Fruit fly (Drosophila melanogaster) whole organism, embryonic: ENCODE results near the gene CG31797.

Experiments
- Atf3 ChIP-seq: fragments of 200-800 bp; sonication (Bioruptor generic); optimal IDR thresholded peaks from 3 replicates; lab custom pipeline; 2016; ENCODE audit warnings: missing biosample characterization, missing genetic modification characterization
- CG10959 ChIP-seq: fragments of 200-800 bp; sonication (Bioruptor generic); IDR thresholded peaks from 2 replicates; pipeline ENCODE4 v1.3.6; 2022; ENCODE audit warnings: missing biosample characterization, missing genetic modification characterization
- CG11093 ChIP-seq: fragments of 200-800 bp; sonication (Bioruptor generic); IDR thresholded peaks from 3 replicates; pipeline ENCODE4 v1.3.6; 2022; ENCODE audit warnings: missing biosample characterization, missing genetic modification characterization
- CG13775 ChIP-seq: fragments of 200-800 bp; sonication (Bioruptor generic); optimal IDR thresholded peaks from 3 replicates; lab custom pipeline; 2017; ENCODE audit warnings: missing biosample characterization, mild to moderate bottlenecking, missing genetic modification characterization
- CG14050 ChIP-seq: fragments of 200-800 bp; sonication (Bioruptor generic); IDR thresholded peaks from 3 replicates; pipeline ENCODE4 v1.3.6; 2022; ENCODE audit warnings: missing biosample characterization, missing genetic modification characterization
- CG14667 ChIP-seq: fragments of 200-800 bp; sonication (Bioruptor generic); IDR thresholded peaks from 2 replicates; pipeline ENCODE4 v1.3.6; 2022; ENCODE audit warnings: missing biosample characterization, missing genetic modification characterization
- CG14965 ChIP-seq: fragments of 200-800 bp; sonication (Bioruptor generic); optimal IDR thresholded peaks from 2 replicates; lab custom pipeline; 2016; ENCODE audit warnings: missing biosample characterization, missing genetic modification characterization, borderline replicate concordance
- CG17359 ChIP-seq: fragments of 200-800 bp; sonication (Bioruptor generic); optimal IDR thresholded peaks from 3 replicates; lab custom pipeline; 2018; ENCODE audit warnings: missing biosample characterization, mild to moderate bottlenecking, missing genetic modification characterization, moderate library complexity
- CG1832 ChIP-seq: fragments of 200-800 bp; sonication (Bioruptor generic); optimal IDR thresholded peaks from 2 replicates; lab custom pipeline; 2017; ENCODE audit warnings: missing biosample characterization, mild to moderate bottlenecking, missing genetic modification characterization, inconsistent platforms
- CG5953 ChIP-seq: fragments of 200-800 bp; sonication (Bioruptor generic); IDR thresholded peaks from 2 replicates; pipeline ENCODE4 v1.3.6; 2022; ENCODE audit warnings: missing biosample characterization, missing genetic modification characterization
- CG6654 ChIP-seq: fragments of 200-800 bp; sonication (Bioruptor generic); optimal IDR thresholded peaks from 2 replicates; lab custom pipeline; 2017; ENCODE audit warnings: missing biosample characterization, mild to moderate bottlenecking, missing genetic modification characterization
- CG7839 ChIP-seq: fragments of 200-800 bp; sonication (Bioruptor generic); optimal IDR thresholded peaks from 3 replicates; lab custom pipeline; 2018; ENCODE audit warnings: missing biosample characterization, mild to moderate bottlenecking, missing genetic modification characterization, moderate library complexity
- CG8290 ChIP-seq, 3 experiments: fragments of 200-800 bp; sonication (Bioruptor generic); optimal IDR thresholded peaks; 2 replicates each; lab custom pipeline; 2016 to 2019; ENCODE audit warnings: missing biosample characterization in 3 of 3, missing genetic modification characterization in 3 of 3, mild to moderate bottlenecking in 2 of 3, moderate library complexity in 1 of 3
- CG9215 ChIP-seq: fragments of 200-800 bp; sonication (Bioruptor generic); IDR thresholded peaks from 2 replicates; pipeline ENCODE4 v1.3.6; 2022; ENCODE audit warnings: missing biosample characterization, missing genetic modification characterization
- Chrac-16 ChIP-seq: fragments of 200-800 bp; sonication (Bioruptor generic); optimal IDR thresholded peaks from 3 replicates; lab custom pipeline; 2016; ENCODE audit warnings: missing biosample characterization, missing genetic modification characterization
- D19A ChIP-seq: fragments of 200-800 bp; optimal IDR thresholded peaks from 3 replicates; lab custom pipeline; 2019; ENCODE audit warnings: missing biosample characterization, mild to moderate bottlenecking, missing genetic modification characterization, moderate library complexity
- Dip3 ChIP-seq: fragments of 200-800 bp; sonication (Bioruptor generic); optimal IDR thresholded peaks from 3 replicates; lab custom pipeline; 2016; ENCODE audit warnings: missing biosample characterization, missing genetic modification characterization
- Dref ChIP-seq: fragments of 200-800 bp; sonication (Bioruptor generic); IDR thresholded peaks from 2 replicates; pipeline ENCODE4 v1.3.6; 2022; ENCODE audit warnings: missing biosample characterization, missing genetic modification characterization
- Ets97D ChIP-seq: fragments of 200-800 bp; sonication (Bioruptor generic); optimal IDR thresholded peaks from 3 replicates; lab custom pipeline; 2016; ENCODE audit warnings: missing biosample characterization, missing genetic modification characterization
- Fer2 ChIP-seq: fragments of 200-800 bp; sonication (Bioruptor generic); optimal IDR thresholded peaks from 2 replicates; lab custom pipeline; 2018; ENCODE audit warnings: missing biosample characterization, mild to moderate bottlenecking, missing genetic modification characterization, moderate library complexity
- Hr3 ChIP-seq: fragments of 200-800 bp; sonication (Bioruptor generic); optimal IDR thresholded peaks from 3 replicates; lab custom pipeline; 2016; ENCODE audit warnings: missing biosample characterization, missing genetic modification characterization
- Hsf ChIP-seq: fragments of 200-800 bp; sonication (Bioruptor generic); optimal IDR thresholded peaks from 3 replicates; lab custom pipeline; 2016; ENCODE audit warnings: missing biosample characterization, missing genetic modification characterization
- MBD-R2 ChIP-seq: fragments of 200-800 bp; sonication (Bioruptor generic); IDR thresholded peaks from 2 replicates; pipeline ENCODE4 v1.3.6; 2022; ENCODE audit warnings: missing biosample characterization, missing genetic modification characterization
- MESR4 ChIP-seq: fragments of 200-800 bp; sonication (Bioruptor generic); optimal IDR thresholded peaks from 2 replicates; lab custom pipeline; 2018; ENCODE audit warnings: missing biosample characterization, mild to moderate bottlenecking, missing genetic modification characterization, moderate library complexity
- MTF-1 ChIP-seq: fragments of 200-800 bp; sonication (Bioruptor generic); optimal IDR thresholded peaks from 2 replicates; lab custom pipeline; 2018; ENCODE audit warnings: missing biosample characterization, mild to moderate bottlenecking, missing genetic modification characterization, borderline replicate concordance
- Meics ChIP-seq: fragments of 200-800 bp; sonication (Bioruptor generic); optimal IDR thresholded peaks from 2 replicates; lab custom pipeline; 2017; ENCODE audit warnings: missing biosample characterization, mild to moderate bottlenecking, missing genetic modification characterization
- Sin3A ChIP-seq: fragments of >200 bp; optimal IDR thresholded peaks from 2 replicates; lab custom pipeline; 2018
- Sox100B ChIP-seq: fragments of 200-800 bp; sonication (Bioruptor generic); optimal IDR thresholded peaks from 3 replicates; lab custom pipeline; 2018; ENCODE audit warnings: missing biosample characterization, mild to moderate bottlenecking, missing genetic modification characterization
- Ssrp ChIP-seq: fragments of 200-800 bp; sonication (Bioruptor generic); optimal IDR thresholded peaks from 2 replicates; lab custom pipeline; 2018; ENCODE audit warnings: missing biosample characterization, mild to moderate bottlenecking, missing genetic modification characterization, moderate library complexity
- Stat92E ChIP-seq, 3 experiments: fragments of >200 bp in 2 of 3; fragments of 200-800 bp in 1 of 3; sonication (Bioruptor generic) in 1 of 3; optimal IDR thresholded peaks; 2 replicates each; lab custom pipeline; 2017 to 2019; ENCODE audit warnings: missing biosample characterization in 3 of 3, missing genetic modification characterization in 3 of 3, mild to moderate bottlenecking in 1 of 3, moderate library complexity in 1 of 3
- Xrp1 ChIP-seq: fragments of 200-800 bp; sonication (Bioruptor generic); IDR thresholded peaks from 2 replicates; pipeline ENCODE4 v1.3.6; 2022; ENCODE audit warnings: missing biosample characterization, missing genetic modification characterization
- ap ChIP-seq: fragments of 200-800 bp; sonication (Bioruptor generic); IDR thresholded peaks from 2 replicates; pipeline ENCODE4 v1.3.6; 2022; ENCODE audit warnings: missing biosample characterization, missing genetic modification characterization
- ase ChIP-seq: fragments of 200-800 bp; sonication (Bioruptor generic); IDR thresholded peaks from 3 replicates; pipeline ENCODE4 v1.3.6; 2022; ENCODE audit warnings: missing biosample characterization, missing genetic modification characterization
- ash1 ChIP-seq: fragments of 200-800 bp; sonication (Bioruptor generic); optimal IDR thresholded peaks from 2 replicates; lab custom pipeline; 2018; ENCODE audit warnings: missing biosample characterization, mild to moderate bottlenecking, missing genetic modification characterization
- bab2 ChIP-seq: fragments of 200-800 bp; sonication (Bioruptor generic); optimal IDR thresholded peaks from 2 replicates; lab custom pipeline; 2016; ENCODE audit warnings: missing biosample characterization, missing genetic modification characterization
- btn ChIP-seq: fragments of 200-800 bp; sonication (Bioruptor generic); optimal IDR thresholded peaks from 2 replicates; lab custom pipeline; 2016; ENCODE audit warnings: missing biosample characterization, missing genetic modification characterization
- chm ChIP-seq: fragments of 200-800 bp; sonication (Bioruptor generic); IDR thresholded peaks from 2 replicates; pipeline ENCODE4 v1.3.6; 2022; ENCODE audit warnings: missing biosample characterization, missing genetic modification characterization
- corto ChIP-seq: fragments of 200-800 bp; sonication (Bioruptor generic); optimal IDR thresholded peaks from 2 replicates; lab custom pipeline; 2016; ENCODE audit warnings: missing biosample characterization, mild to moderate bottlenecking, missing genetic modification characterization, moderate library complexity
- cwo ChIP-seq: fragments of 200-800 bp; sonication (Bioruptor generic); optimal IDR thresholded peaks from 3 replicates; lab custom pipeline; 2017; ENCODE audit warnings: missing biosample characterization, missing genetic modification characterization, mild to moderate bottlenecking, moderate library complexity, missing genetic modification reagents
- eyg ChIP-seq: fragments of 200-800 bp; sonication (Bioruptor generic); optimal IDR thresholded peaks from 3 replicates; lab custom pipeline; 2016; ENCODE audit warnings: missing biosample characterization, missing genetic modification characterization
- ftz-f1 ChIP-seq: fragments of 200-800 bp; sonication (Bioruptor generic); optimal IDR thresholded peaks from 2 replicates; lab custom pipeline; 2016; ENCODE audit warnings: missing biosample characterization, missing genetic modification characterization
- gfzf ChIP-seq: fragments of 200-800 bp; sonication (Bioruptor generic); optimal IDR thresholded peaks from 2 replicates; lab custom pipeline; 2016; ENCODE audit warnings: missing biosample characterization, mild to moderate bottlenecking, missing genetic modification characterization, moderate library complexity
- her ChIP-seq: fragments of 200-800 bp; sonication (Bioruptor generic); optimal IDR thresholded peaks from 2 replicates; lab custom pipeline; 2016; ENCODE audit warnings: missing biosample characterization, missing genetic modification characterization
- knrl ChIP-seq: fragments of 200-800 bp; sonication (Bioruptor generic); IDR thresholded peaks from 3 replicates; pipeline ENCODE4 v1.3.6; 2022; ENCODE audit warnings: missing biosample characterization, missing genetic modification characterization; ENCODE audit not compliant: partially characterized antibody
- lbe ChIP-seq: fragments of 200-800 bp; sonication (Bioruptor generic); optimal IDR thresholded peaks from 2 replicates; lab custom pipeline; 2016; ENCODE audit warnings: missing biosample characterization, mild to moderate bottlenecking, missing genetic modification characterization
- onecut ChIP-seq: fragments of 200-800 bp; sonication (Bioruptor generic); IDR thresholded peaks from 2 replicates; pipeline ENCODE4 v1.3.6; 2022; ENCODE audit warnings: missing biosample characterization, missing genetic modification characterization
- pros ChIP-seq: fragments of 200-800 bp; sonication (Bioruptor generic); optimal IDR thresholded peaks from 3 replicates; lab custom pipeline; 2019; ENCODE audit warnings: missing biosample characterization, mild to moderate bottlenecking, missing genetic modification characterization, moderate library complexity
- psq ChIP-seq: fragments of 200-800 bp; sonication (Bioruptor generic); optimal IDR thresholded peaks from 2 replicates; lab custom pipeline; 2017; ENCODE audit warnings: missing biosample characterization, missing genetic modification characterization
- pum ChIP-seq: fragments of 200-800 bp; sonication (Bioruptor generic); optimal IDR thresholded peaks from 2 replicates; lab custom pipeline; 2016; ENCODE audit warnings: missing biosample characterization, missing genetic modification characterization
- ssp ChIP-seq: fragments of 200-800 bp; sonication (Bioruptor generic); IDR thresholded peaks from 2 replicates; pipeline ENCODE4 v1.3.6; 2022; ENCODE audit warnings: missing biosample characterization, missing genetic modification characterization
- tup ChIP-seq: fragments of 200-800 bp; sonication (Bioruptor generic); optimal IDR thresholded peaks from 2 replicates; lab custom pipeline; 2016; ENCODE audit warnings: missing biosample characterization, mild to moderate bottlenecking, missing genetic modification characterization, moderate library complexity

Gene CG31797

dm6 chr2L:19285507-19285906 lies 23.5 kb upstream of the CG31797 start (continued):
- TF ChIP-seq Hsf (GFP tag; lab: Kevin White, UChicago): peak; percentile 15
- peak; percentile 49; the same call in 1 of the 2 replicates for TF ChIP-seq chm (GFP tag; lab: Robert Waterston, UW)
- no peak for TF ChIP-seq eyg (GFP tag; lab: Kevin White, UChicago)
- TF ChIP-seq Atf3 (GFP tag; lab: Kevin White, UChicago): peak; percentile 2
- TF ChIP-seq ssp (GFP tag; lab: Robert Waterston, UW): 0 out of 2 replicates have a peak, but pooled peaks have one; percentile 25
- no peak for TF ChIP-seq corto
- no peak for TF ChIP-seq Ets97D (GFP tag; lab: Kevin White, UChicago)
- TF ChIP-seq CG8290 (GFP tag; optimal IDR thresholded peaks at IDR 0.05; lab: Kevin White, UChicago): no peak
- peak in 1 of 2 experiments; percentile 44 for TF ChIP-seq CG8290 (tag; optimal IDR thresholded peaks at IDR 0.05; lab: Kevin White, UChicago)
- TF ChIP-seq bab2 (GFP tag; lab: Kevin White, UChicago): peak; percentile 29
- TF ChIP-seq CG1832 (GFP tag; lab: Kevin White, UChicago): no peak
- no peak for TF ChIP-seq ftz-f1
- no peak for TF ChIP-seq CG6654 (GFP tag; lab: Kevin White, UChicago)
- TF ChIP-seq pros: no peak
- no peak for TF ChIP-seq CG11093 (GFP tag; lab: Robert Waterston, UW)
- peak; percentile 26 for TF ChIP-seq cwo
- TF ChIP-seq Chrac-16: peak; percentile 28
- no peak for TF ChIP-seq ash1 (GFP tag; lab: Kevin White, UChicago)
- no peak for TF ChIP-seq ase (GFP tag; lab: Robert Waterston, UW)
- no peak for TF ChIP-seq lbe (GFP tag; lab: Kevin White, UChicago)
- peak; percentile 51; the same call in 1 of the 2 replicates for TF ChIP-seq Xrp1 (GFP tag; lab: Robert Waterston, UW)
- TF ChIP-seq CG14667 (GFP tag; lab: Robert Waterston, UW): 0 out of 2 replicates have a peak, but pooled peaks have one; percentile 23
- no peak for TF ChIP-seq pum (GFP tag; lab: Kevin White, UChicago)
- TF ChIP-seq tup (GFP tag; lab: Kevin White, UChicago): no peak
- no peak for TF ChIP-seq MESR4 (GFP tag; lab: Kevin White, UChicago)
- TF ChIP-seq Stat92E (GFP tag; optimal IDR thresholded peaks at IDR 0.05; lab: Kevin White, UChicago): no peak
- TF ChIP-seq onecut: no peak
- TF ChIP-seq Sin3A (lab: Kevin White, UChicago): no peak
- no peak for TF ChIP-seq her
- TF ChIP-seq Sox100B (GFP tag; lab: Kevin White, UChicago): peak; percentile 15
- TF ChIP-seq btn (GFP tag; lab: Kevin White, UChicago): no peak
- TF ChIP-seq D19A (tag; lab: Kevin White, UChicago): peak; percentile 19
- TF ChIP-seq CG10959 (GFP tag; lab: Robert Waterston, UW): peak; percentile 63
- TF ChIP-seq CG14965 (GFP tag; lab: Kevin White, UChicago): no peak
- peak; percentile 32; the same call in 1 of the 2 replicates for TF ChIP-seq CG9215
- no peak for TF ChIP-seq Dref (GFP tag; lab: Robert Waterston, UW)
- TF ChIP-seq CG7839 (tag; lab: Kevin White, UChicago): peak; percentile 55
- no peak for TF ChIP-seq Ssrp (tag; lab: Kevin White, UChicago)
- no peak; the same call in 1 of the 2 replicates for TF ChIP-seq MBD-R2 (GFP tag; lab: Robert Waterston, UW)
- no peak for TF ChIP-seq knrl (GFP tag; lab: Robert Waterston, UW)
- no peak for TF ChIP-seq Fer2 (tag; lab: Kevin White, UChicago)
- no peak for TF ChIP-seq psq (GFP tag; lab: Kevin White, UChicago)
- no peak for TF ChIP-seq gfzf (GFP tag; lab: Kevin White, UChicago)
- TF ChIP-seq MTF-1: no peak
- TF ChIP-seq CG13775 (GFP tag; lab: Kevin White, UChicago): peak; percentile 50
- TF ChIP-seq ap: no peak
- TF ChIP-seq Hr3 (GFP tag; lab: Kevin White, UChicago): peak; percentile 24
- TF ChIP-seq CG14050 (GFP tag; lab: Robert Waterston, UW): no peak
- no peak for TF ChIP-seq Dip3
- no peak for TF ChIP-seq CG5953 (GFP tag; lab: Robert Waterston, UW)
- peak; percentile 36 for TF ChIP-seq Meics
- peak; percentile 34 for TF ChIP-seq CG17359 (tag; lab: Kevin White, UChicago)
